Worm (Caenorhabditis elegans): ENCODE results near the gene C23H5.8.

C23H5.8 gene

DNA sequence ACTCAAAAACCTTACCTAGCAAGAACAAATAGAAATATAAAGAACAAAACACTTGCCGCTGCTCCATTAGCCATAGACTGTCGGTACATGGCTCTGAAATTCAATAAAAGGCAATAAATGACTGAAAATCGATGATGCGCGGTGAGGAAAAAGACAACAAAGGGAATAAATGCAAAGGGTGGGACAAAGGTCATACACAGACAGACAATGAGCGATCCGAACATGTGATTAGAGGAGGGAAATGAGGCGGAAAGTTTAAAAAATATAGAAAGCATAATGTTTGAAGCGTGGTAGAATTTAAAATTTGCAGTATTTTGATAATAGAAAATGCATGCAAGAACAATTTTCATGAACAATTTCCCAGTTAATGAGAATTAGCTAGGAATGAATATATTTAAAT, 27.3 kb upstream of the C23H5.8 start, which contains the start of gene C54E4.12:
C54E4.12 (minus strand) TSS at position 101 of the 400 bp plus-strand sequence.
- TF ChIP-seq sem-4 (tag; optimal IDR thresholded peaks at IDR 0.05) (no peak), ztf-1 (GFP tag; conservative IDR thresholded peaks at IDR 0.05) (no peak), aly-2 (tag; optimal IDR thresholded peaks at IDR 0.05) (no peak), ZK546.5 (tag; optimal IDR thresholded peaks at IDR 0.05) (no peak), nhr-21 (tag; optimal IDR thresholded peaks at IDR 0.05) (no peak), unc-55 (GFP tag; optimal IDR thresholded peaks at IDR 0.05) (no peak), C34F6.9 (tag; optimal IDR thresholded peaks at IDR 0.05) (no peak), dmd-4 (tag; optimal IDR thresholded peaks at IDR 0.05) (no peak), crh-2 (tag; optimal IDR thresholded peaks at IDR 0.05) (no peak), egl-27 (tag; optimal IDR thresholded peaks at IDR 0.05) (no peak), peb-1 (tag; optimal IDR thresholded peaks at IDR 0.05) (no peak), unc-39 (tag; optimal IDR thresholded peaks at IDR 0.05) (no peak)

DNA sequence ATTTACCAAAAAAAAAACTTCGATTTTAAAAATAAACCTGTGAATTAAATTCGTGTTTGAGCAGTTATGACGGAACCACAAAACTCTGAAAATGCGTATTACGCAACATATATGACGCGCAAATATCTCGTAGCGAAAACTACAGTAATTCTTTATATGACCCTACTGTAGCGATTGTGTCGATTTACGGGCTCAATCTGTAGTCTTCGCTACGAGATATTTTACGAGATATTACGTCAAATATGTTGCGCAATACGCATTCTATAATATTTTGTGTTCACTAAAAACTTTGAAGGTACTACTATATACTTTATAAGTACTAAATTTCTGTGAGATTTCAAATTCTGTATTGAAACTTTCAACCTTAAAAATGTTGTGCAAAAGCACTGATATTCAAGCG, 24.3 kb upstream of the C23H5.8 start:
- TF ChIP-seq peb-1 (tag; optimal IDR thresholded peaks at IDR 0.05): no peak

DNA sequence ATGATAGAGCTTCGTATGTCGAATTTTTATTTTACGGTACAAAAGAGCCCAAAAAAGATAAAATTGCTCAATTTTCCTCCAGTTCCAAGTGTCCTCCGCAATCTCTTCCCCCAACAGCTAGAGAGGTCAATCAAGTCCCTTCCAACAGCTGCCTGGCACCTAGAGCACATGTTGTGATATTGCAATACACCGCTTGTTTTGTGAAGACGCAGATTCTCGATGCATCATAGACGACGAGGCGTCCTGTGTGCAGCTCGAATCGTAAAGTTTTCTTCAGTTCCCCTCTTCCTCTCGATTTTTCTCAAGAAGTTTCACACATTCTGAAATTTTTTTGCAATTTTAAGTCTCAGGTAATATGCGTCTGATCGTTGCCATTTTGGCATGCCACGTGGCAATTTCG, 23.4 kb upstream of the C23H5.8 start, which contains the start of gene test-1:
test-1 (plus strand) TSS at position 345 of the 400 bp plus-strand sequence.
- TF ChIP-seq unc-62 (GFP tag; optimal IDR thresholded peaks at IDR 0.05) (no peak), nhr-129 (tag; optimal IDR thresholded peaks at IDR 0.05) (peak; percentile 35)

DNA sequence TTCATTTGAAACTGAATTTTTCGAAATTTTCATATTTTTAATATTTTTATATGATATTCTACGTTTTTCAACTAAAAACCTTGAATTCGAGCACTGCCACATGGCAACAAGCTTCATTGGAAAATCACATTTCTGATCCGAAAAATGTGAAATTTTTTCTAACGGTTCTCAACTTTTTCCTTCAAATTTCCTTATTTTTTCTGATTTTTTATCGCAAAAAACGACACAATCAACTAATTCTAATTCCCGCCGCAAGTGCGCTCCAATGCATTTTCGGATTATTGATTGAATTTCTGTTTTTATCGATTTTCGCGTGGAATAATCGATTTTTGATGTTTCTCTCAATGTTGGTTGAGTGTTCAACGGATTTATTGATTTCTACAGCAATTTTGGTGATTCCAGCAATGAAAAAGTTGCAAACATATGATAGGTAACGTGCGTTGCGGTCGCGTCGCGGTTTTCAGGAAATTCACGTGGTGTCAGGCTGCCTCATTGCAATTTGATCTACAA, 20.3 kb upstream of the C23H5.8 start, which contains the start of gene C23H5.12:
C23H5.12 (plus strand) TSS at position 51 of the 510 bp plus-strand sequence.
- no peak for TF ChIP-seq ama-1 (optimal IDR thresholded peaks at IDR 0.05)
- no peak for TF ChIP-seq nhr-129 (tag; optimal IDR thresholded peaks at IDR 0.05)
- TF ChIP-seq lin-13 (GFP tag; optimal IDR thresholded peaks at IDR 0.05): no peak
- no peak for TF ChIP-seq ceh-82 (tag; optimal IDR thresholded peaks at IDR 0.05)
- no peak for TF ChIP-seq nhr-23 (tag; optimal IDR thresholded peaks at IDR 0.05)
- TF ChIP-seq lin-11 (tag; optimal IDR thresholded peaks at IDR 0.05): no peak
- TF ChIP-seq sma-3 (GFP tag; optimal IDR thresholded peaks at IDR 0.05): no peak
- no peak for TF ChIP-seq ZK546.5 (tag; optimal IDR thresholded peaks at IDR 0.05)
- no peak for TF ChIP-seq zag-1 (tag; optimal IDR thresholded peaks at IDR 0.05)
- no peak for TF ChIP-seq elt-3 (tag; optimal IDR thresholded peaks at IDR 0.05)
- no peak for TF ChIP-seq nhr-11 (tag; optimal IDR thresholded peaks at IDR 0.05)
- no peak for TF ChIP-seq sem-4 (tag; optimal IDR thresholded peaks at IDR 0.05)
- no peak for TF ChIP-seq unc-62 (GFP tag; optimal IDR thresholded peaks at IDR 0.05)
- no peak for TF ChIP-seq nhr-237 (tag; optimal IDR thresholded peaks at IDR 0.05)

DNA sequence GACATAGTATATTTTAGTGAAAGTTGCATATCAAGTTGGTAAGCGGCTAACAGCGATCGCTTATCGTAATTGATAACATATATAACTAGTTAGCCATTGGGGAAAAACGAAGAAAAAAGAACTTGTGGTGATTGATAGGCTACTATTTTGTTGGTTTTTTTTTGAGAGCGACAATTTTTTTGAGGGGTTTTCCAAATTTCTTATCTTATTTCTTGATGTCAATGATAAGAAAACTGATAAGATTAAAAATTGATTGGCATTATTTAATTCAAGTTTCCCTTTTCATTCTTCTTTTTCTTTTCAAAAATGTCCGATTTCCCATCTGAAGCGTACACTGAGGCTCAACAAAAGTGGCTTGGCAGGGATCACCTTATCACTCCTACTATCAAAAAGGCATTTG, 17.5 kb upstream of the C23H5.8 start, which contains the start of gene prmt-6:
prmt-6 (plus strand) TSS at position 252 of the 400 bp plus-strand sequence.
- TF ChIP-seq fos-1 (tag; optimal IDR thresholded peaks at IDR 0.05): peak; percentile 11
- no peak for TF ChIP-seq peb-1 (tag; optimal IDR thresholded peaks at IDR 0.05)

DNA sequence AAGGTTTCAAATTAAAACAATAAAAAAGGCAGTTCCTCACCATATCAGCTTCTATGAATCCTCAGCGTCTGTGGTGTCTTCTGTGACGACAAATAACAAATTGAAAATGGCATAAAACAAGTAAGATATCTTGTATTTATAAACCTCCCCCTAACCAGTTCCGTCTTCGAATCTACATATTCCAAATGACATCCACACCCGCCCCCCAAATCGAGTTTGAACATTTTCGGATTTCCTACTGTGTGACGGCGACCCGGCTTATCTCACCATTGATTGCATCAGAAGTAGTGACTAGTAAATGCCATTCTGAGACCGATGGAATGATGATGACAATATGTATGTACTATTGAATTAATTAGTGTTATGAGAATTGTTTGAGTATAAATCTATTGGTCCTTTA, 15.5 kb upstream of the C23H5.8 start, which contains the start of gene grl-20:
grl-20 (minus strand) TSS at position 101 of the 400 bp plus-strand sequence.
- no peak for TF ChIP-seq F13H6.1 (tag; optimal IDR thresholded peaks at IDR 0.05)
- TF ChIP-seq unc-55 (GFP tag; optimal IDR thresholded peaks at IDR 0.05): no peak
- TF ChIP-seq ztf-1 (GFP tag; conservative IDR thresholded peaks at IDR 0.05): no peak
- TF ChIP-seq mab-5 (tag; optimal IDR thresholded peaks at IDR 0.05): no peak
- no peak for TF ChIP-seq lsy-2 (tag; optimal IDR thresholded peaks at IDR 0.05)
- TF ChIP-seq dmd-4 (tag; optimal IDR thresholded peaks at IDR 0.05): no peak
- TF ChIP-seq unc-39 (tag; optimal IDR thresholded peaks at IDR 0.05): no peak
- no peak for TF ChIP-seq nhr-77 (tag; optimal IDR thresholded peaks at IDR 0.05)
- no peak for TF ChIP-seq fos-1 (tag; optimal IDR thresholded peaks at IDR 0.05)
- no peak for TF ChIP-seq nhr-129 (tag; optimal IDR thresholded peaks at IDR 0.05)
- TF ChIP-seq blmp-1 (tag; optimal IDR thresholded peaks at IDR 0.05; ENCODE audit: insufficient read depth): no peak
- no peak for TF ChIP-seq nhr-21 (tag; optimal IDR thresholded peaks at IDR 0.05)
- TF ChIP-seq ceh-82 (tag; optimal IDR thresholded peaks at IDR 0.05): no peak
- TF ChIP-seq nhr-10 (tag; optimal IDR thresholded peaks at IDR 0.05): no peak
- TF ChIP-seq mdl-1 (tag; optimal IDR thresholded peaks at IDR 0.05): no peak

Measured in whole organism, L2 larva.